Worm (Caenorhabditis elegans): Measurements from ENCODE around the gene tbc-13.
A peak's percentile ranks its signal among the peaks of the same experiment; 100 is the strongest.

DNA sequence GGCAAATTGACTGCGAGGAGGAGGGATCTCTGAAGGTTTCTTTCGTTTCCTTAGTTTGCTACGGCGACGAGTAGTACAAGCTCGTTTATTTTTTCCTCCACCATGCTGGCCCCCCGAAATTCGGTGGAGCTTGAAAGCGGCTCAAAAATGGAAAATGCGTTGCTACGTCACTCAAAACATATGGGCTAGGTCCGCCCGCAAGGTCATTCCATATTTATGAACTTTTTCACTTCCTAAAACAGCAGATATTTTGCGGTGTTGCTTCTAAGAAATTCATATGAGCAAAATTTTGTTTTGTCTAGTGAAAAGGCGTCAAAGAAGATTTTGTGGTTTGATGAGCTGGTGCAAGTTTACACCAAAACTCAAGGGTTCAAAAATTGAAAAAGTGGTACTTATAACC is 49.6 kb downstream of the tbc-13 start:
- TF ChIP-seq lin-13 (GFP tag; optimal IDR thresholded peaks at IDR 0.05), result no peak
- no peak for TF ChIP-seq pqm-1 (tag; optimal IDR thresholded peaks at IDR 0.05)
- peak; percentile 70 for TF ChIP-seq unc-86 (tag; optimal IDR thresholded peaks at IDR 0.05)
- TF ChIP-seq snpc-4 (tag; optimal IDR thresholded peaks at IDR 0.05), result no peak
